In the genomic region with DNA sequence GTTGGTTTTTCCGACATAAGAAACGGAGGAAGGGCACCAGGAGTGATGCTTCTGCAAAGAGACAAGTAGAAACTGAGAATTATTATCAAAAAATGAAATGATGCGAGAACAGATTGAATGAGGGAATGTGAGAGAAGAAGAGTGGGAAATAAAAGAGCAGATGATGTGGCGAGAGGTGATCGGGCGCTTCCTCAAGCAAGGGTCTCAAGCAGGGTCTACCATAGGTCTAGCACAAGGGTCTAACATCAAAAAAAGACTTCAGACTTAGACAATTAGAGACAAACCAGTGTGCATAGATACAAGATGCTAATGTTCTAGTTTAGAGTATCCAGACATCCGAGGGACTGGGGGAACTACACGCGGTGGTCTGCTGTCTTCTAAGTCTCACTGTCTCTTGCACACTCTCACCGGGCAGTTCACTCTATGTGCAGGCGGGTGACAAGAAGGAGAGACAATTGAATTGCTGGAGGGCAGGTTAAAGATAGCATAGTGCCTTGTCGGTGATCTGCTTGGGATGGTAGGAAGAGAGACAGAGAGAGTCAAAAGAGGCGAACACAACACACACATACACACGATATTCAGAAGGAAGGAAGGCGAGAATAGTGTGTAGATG, we compare ENCODE assay signal across 1 worm cellular context.
TF ChIP-seq lines count a peak whose summit lies in the region.

Gene R13A5.7 (minus strand): TSS at position 51 of the 613 bp plus-strand sequence.

TF ChIP-seq in whole organism, L1 larva, 84 proteins besides CTCF, POLR2A, EP300 and RAD21 (continued from another document):
- TF ChIP-seq elt-2 (tag; optimal IDR thresholded peaks at IDR 0.05; lab: Kevin White, UChicago) = peak; percentile 39
- TF ChIP-seq blmp-1 (tag; optimal IDR thresholded peaks at IDR 0.05; lab: Kevin White, UChicago) = peak; percentile 58
- no peak for TF ChIP-seq lin-39 (tag; optimal IDR thresholded peaks at IDR 0.05; lab: Kevin White, UChicago)
- peak; percentile 57 for TF ChIP-seq F16B12.6 (tag; optimal IDR thresholded peaks at IDR 0.05; lab: Kevin White, UChicago)
- no peak for TF ChIP-seq alr-1 (tag; optimal IDR thresholded peaks at IDR 0.05; lab: Kevin White, UChicago; ENCODE audit: borderline replicate concordance)
- TF ChIP-seq unc-86 (tag; optimal IDR thresholded peaks at IDR 0.05; lab: Kevin White, UChicago) = peak; percentile 73
- no peak for TF ChIP-seq Y116A8C.19 (tag; optimal IDR thresholded peaks at IDR 0.05; lab: Kevin White, UChicago; ENCODE audit: borderline replicate concordance)
- TF ChIP-seq ceh-63 (GFP tag; optimal IDR thresholded peaks at IDR 0.05; lab: Kevin White, UChicago) = no peak
- TF ChIP-seq mab-9 (GFP tag; IDR thresholded peaks at IDR 0.05; lab: Robert Waterston, UW) = peak; percentile 57; the same call in 1 of the 2 replicates
- no peak for TF ChIP-seq ceh-88 (GFP tag; IDR thresholded peaks at IDR 0.05; lab: Robert Waterston, UW)
- TF ChIP-seq ets-5 (GFP tag; IDR thresholded peaks at IDR 0.05; lab: Robert Waterston, UW) = no peak
- TF ChIP-seq zip-4 (GFP tag; optimal IDR thresholded peaks at IDR 0.05; lab: Kevin White, UChicago) = peak; percentile 12
- peak; percentile 48 for TF ChIP-seq pax-3 (tag; optimal IDR thresholded peaks at IDR 0.05; lab: Kevin White, UChicago)
- TF ChIP-seq lin-15B (tag; optimal IDR thresholded peaks at IDR 0.05; lab: Kevin White, UChicago) = peak; percentile 31
- TF ChIP-seq tlp-1 (tag; optimal IDR thresholded peaks at IDR 0.05; lab: Kevin White, UChicago) = no peak
- peak; percentile 64 to 80 (median 68) for TF ChIP-seq ceh-82 (tag; optimal IDR thresholded peaks at IDR 0.05; lab: Kevin White, UChicago)
- no peak for TF ChIP-seq nhr-28 (tag; optimal IDR thresholded peaks at IDR 0.05; lab: Kevin White, UChicago)
- peak; percentile 40 for TF ChIP-seq egl-13 (tag; optimal IDR thresholded peaks at IDR 0.05; lab: Kevin White, UChicago)
- TF ChIP-seq mep-1 (tag; optimal IDR thresholded peaks at IDR 0.05; lab: Kevin White, UChicago) = peak; percentile 84
- peak; percentile 61 for TF ChIP-seq nhr-11 (tag; optimal IDR thresholded peaks at IDR 0.05; lab: Kevin White, UChicago)
- TF ChIP-seq rnt-1 (tag; optimal IDR thresholded peaks at IDR 0.05; lab: Kevin White, UChicago) = peak; percentile 76
- peak; percentile 25 to 61 for TF ChIP-seq egl-27 (tag; optimal IDR thresholded peaks at IDR 0.05; lab: Kevin White, UChicago)
- peak; percentile 82 for TF ChIP-seq snu-23 (GFP tag; optimal IDR thresholded peaks at IDR 0.05; lab: Kevin White, UChicago)
- TF ChIP-seq pag-3 (tag; optimal IDR thresholded peaks at IDR 0.05; lab: Kevin White, UChicago; ENCODE audit: borderline replicate concordance, insufficient read depth) = no peak
- TF ChIP-seq C16A3.4 (tag; optimal IDR thresholded peaks at IDR 0.05; lab: Kevin White, UChicago) = peak; percentile 33
- TF ChIP-seq xbp-1 (tag; optimal IDR thresholded peaks at IDR 0.05; lab: Kevin White, UChicago) = peak; percentile 85
- TF ChIP-seq pqm-1 (tag; optimal IDR thresholded peaks at IDR 0.05; lab: Kevin White, UChicago) = no peak
